Worm (Caenorhabditis elegans) whole organism, L4 larva: Measurements from ENCODE around the gene lsd-1.
A peak's percentile ranks its signal among the peaks of the same experiment; 100 is the strongest.

Source experiments
- D1046.2 ChIP-seq: fragments of 200-800 bp; sonication (Bioruptor generic); IDR thresholded peaks from 2 replicates; pipeline ENCODE4 v1.3.6; 2022; ENCODE audit warnings: missing genetic modification characterization, missing compliant biosample characterization
- F44E2.7 ChIP-seq: fragments of 200-800 bp; sonication (Bioruptor generic); IDR thresholded peaks from 2 replicates; pipeline ENCODE4 v2.1.2; 2022; ENCODE audit warnings: missing genetic modification characterization, missing compliant biosample characterization
- T20F7.1 ChIP-seq: fragments of 200-800 bp; sonication (Bioruptor generic); optimal IDR thresholded peaks from 2 replicates; lab custom pipeline; 2018; ENCODE audit warnings: mild to moderate bottlenecking, missing genetic modification characterization, missing compliant biosample characterization
- T26A8.4 ChIP-seq: fragments of 200-800 bp; sonication (Bioruptor generic); IDR thresholded peaks from 2 replicates; pipeline ENCODE4 v1.3.6; 2022; ENCODE audit warnings: missing genetic modification characterization, missing compliant biosample characterization
- Y105C5A.15 ChIP-seq: fragments of 200-800 bp; sonication (Bioruptor generic); IDR thresholded peaks from 2 replicates; pipeline ENCODE4 v1.3.6; 2022; ENCODE audit warnings: missing genetic modification characterization, missing compliant biosample characterization
- Y48G9A.11 ChIP-seq: fragments of 200-800 bp; sonication (Bioruptor generic); IDR thresholded peaks from 2 replicates; pipeline ENCODE4 v1.3.6; 2022; ENCODE audit warnings: missing genetic modification reagents, missing genetic modification characterization, missing compliant biosample characterization
- ZK337.2 ChIP-seq: fragments of 200-800 bp; sonication (Bioruptor generic); IDR thresholded peaks from 2 replicates; pipeline ENCODE4 v1.3.6; 2022; ENCODE audit warnings: missing genetic modification reagents, missing genetic modification characterization, missing compliant biosample characterization
- ZK546.5 ChIP-seq, 2 experiments: sonication (generic microtip); optimal IDR thresholded peaks; 2 replicates each; lab custom pipeline; 2017; ENCODE audit warnings: missing biosample characterization in 2 of 2, missing genetic modification characterization in 2 of 2
- aha-1 ChIP-seq: fragments of 150-350 bp; peaks from one replicate; lab custom pipeline; 2014; ENCODE audit warnings: missing biosample characterization, missing genetic modification characterization
- aly-2 ChIP-seq: sonication (generic microtip); optimal IDR thresholded peaks from 2 replicates; lab custom pipeline; 2018; ENCODE audit warnings: missing biosample characterization, missing genetic modification characterization
- ceh-20 ChIP-seq: fragments of 200-800 bp; sonication (Bioruptor generic); IDR thresholded peaks from 2 replicates; pipeline ENCODE4 v1.3.6; 2022; ENCODE audit warnings: missing genetic modification reagents, missing genetic modification characterization, missing compliant biosample characterization
- ces-1 ChIP-seq: fragments of 150-350 bp; sonication (generic microtip); optimal IDR thresholded peaks from 4 replicates; lab custom pipeline; 2014; ENCODE audit warnings: missing biosample characterization, missing genetic modification reagents, missing genetic modification characterization
- cey-2 ChIP-seq: sonication (generic microtip); optimal IDR thresholded peaks from 3 replicates; lab custom pipeline; 2017; ENCODE audit warnings: missing genetic modification characterization, mild to moderate bottlenecking, missing compliant biosample characterization, antibody characterized with exemption, borderline replicate concordance; ENCODE audit not compliant: insufficient read depth
- daf-16 ChIP-seq, 3 experiments: sonication (generic microtip); optimal IDR thresholded peaks; 2 replicates each; lab custom pipeline; 2016 to 2017; ENCODE audit warnings: missing genetic modification characterization in 3 of 3, missing genetic modification reagents in 3 of 3, mild to moderate bottlenecking in 2 of 3, missing compliant biosample characterization in 2 of 3, missing biosample characterization in 1 of 3, moderate library complexity in 1 of 3
- daf-8 ChIP-seq: fragments of 200-800 bp; sonication (Bioruptor generic); IDR thresholded peaks from 2 replicates; pipeline ENCODE4 v1.3.6; 2022; ENCODE audit warnings: missing genetic modification characterization, missing compliant biosample characterization
- dmd-8 ChIP-seq: fragments of 200-800 bp; sonication (Bioruptor generic); IDR thresholded peaks from 2 replicates; pipeline ENCODE4 v1.3.6; 2022; ENCODE audit warnings: missing genetic modification characterization, missing compliant biosample characterization
- dve-1 ChIP-seq: sonication (generic microtip); optimal IDR thresholded peaks from 2 replicates; lab custom pipeline; 2017; ENCODE audit warnings: antibody characterized with exemption, mild to moderate bottlenecking, missing genetic modification characterization, missing compliant biosample characterization; ENCODE audit not compliant: insufficient read depth
- egl-27 ChIP-seq: sonication (generic microtip); optimal IDR thresholded peaks from 3 replicates; lab custom pipeline; 2017; ENCODE audit warnings: missing biosample characterization, missing genetic modification reagents, missing genetic modification characterization
- fos-1 ChIP-seq: fragments of 150-350 bp; optimal IDR thresholded peaks from 2 replicates; lab custom pipeline; 2014; ENCODE audit warnings: missing biosample characterization, missing genetic modification characterization
- gei-8 ChIP-seq: fragments of 200-800 bp; sonication (Bioruptor generic); optimal IDR thresholded peaks from 2 replicates; lab custom pipeline; 2018; ENCODE audit warnings: mild to moderate bottlenecking, missing genetic modification characterization, missing compliant biosample characterization
- hif-1 ChIP-seq, 2 experiments: sonication (generic microtip); optimal IDR thresholded peaks; 2 replicates each; lab custom pipeline; 2016 to 2017; ENCODE audit warnings: missing compliant biosample characterization in 2 of 2, missing genetic modification characterization in 2 of 2, missing genetic modification reagents in 2 of 2, missing genotype in 2 of 2, mild to moderate bottlenecking in 1 of 2
- hmg-1.1 ChIP-seq: fragments of 200-800 bp; sonication (Bioruptor generic); IDR thresholded peaks from 2 replicates; pipeline ENCODE4 v1.3.6; 2022; ENCODE audit warnings: missing genetic modification reagents, missing genetic modification characterization, missing compliant biosample characterization
- jun-1 ChIP-seq: fragments of 150-350 bp; optimal IDR thresholded peaks from 2 replicates; lab custom pipeline; 2014; ENCODE audit warnings: missing biosample characterization, missing genetic modification reagents, missing genetic modification characterization
- lin-1 ChIP-seq: fragments of 200-800 bp; sonication (Bioruptor generic); IDR thresholded peaks from 2 replicates; pipeline ENCODE4 v1.3.6; 2022; ENCODE audit warnings: missing genetic modification reagents, missing genetic modification characterization, missing compliant biosample characterization
- lin-15B ChIP-seq: fragments of 150-350 bp; sonication (generic microtip); optimal IDR thresholded peaks from 3 replicates; lab custom pipeline; 2014; ENCODE audit warnings: missing biosample characterization, missing genetic modification characterization
- madf-5 ChIP-seq, 2 experiments: fragments of 200-800 bp; sonication (Bioruptor generic); IDR thresholded peaks; 2 replicates each; pipeline ENCODE4 v1.3.6; 2022; ENCODE audit warnings: missing compliant biosample characterization in 2 of 2, missing genetic modification characterization in 2 of 2
- madf-9 ChIP-seq: fragments of 200-800 bp; sonication (Bioruptor generic); conservative IDR thresholded peaks from 2 replicates; pipeline ENCODE4 v1.3.6; 2022; ENCODE audit warnings: missing genetic modification reagents, missing genetic modification characterization, missing compliant biosample characterization
- mdl-1 ChIP-seq, 2 experiments: fragments of 150-350 bp in 1 of 2; sonication (generic microtip) in 1 of 2; optimal IDR thresholded peaks; 2 replicates each; lab custom pipeline; 2014 to 2017; ENCODE audit warnings: missing biosample characterization in 2 of 2, missing genetic modification characterization in 2 of 2
- mdt-29 ChIP-seq: fragments of 200-800 bp; sonication (Bioruptor generic); IDR thresholded peaks from 2 replicates; pipeline ENCODE4 v1.3.6; 2022; ENCODE audit warnings: missing genetic modification reagents, missing genetic modification characterization, missing compliant biosample characterization
- mes-2 ChIP-seq: sonication (generic microtip); optimal IDR thresholded peaks from 2 replicates; lab custom pipeline; 2016; ENCODE audit warnings: missing genotype, mild to moderate bottlenecking, missing genetic modification characterization, missing compliant biosample characterization; ENCODE audit not compliant: poor library complexity, severe bottlenecking
- mxl-3 ChIP-seq: fragments of 200-800 bp; sonication (Bioruptor generic); optimal IDR thresholded peaks from 2 replicates; lab custom pipeline; 2018; ENCODE audit warnings: mild to moderate bottlenecking, missing genetic modification characterization, missing compliant biosample characterization
- nhr-28 ChIP-seq: fragments of 150-350 bp; optimal IDR thresholded peaks from 2 replicates; lab custom pipeline; 2014; ENCODE audit warnings: missing biosample characterization, missing genetic modification characterization
- nhr-41 ChIP-seq: fragments of 200-800 bp; sonication (Bioruptor generic); IDR thresholded peaks from 2 replicates; pipeline ENCODE4 v1.3.6; 2022; ENCODE audit warnings: missing genetic modification reagents, missing genetic modification characterization, missing compliant biosample characterization
- nhr-76 ChIP-seq: fragments of 150-350 bp; optimal IDR thresholded peaks from 2 replicates; lab custom pipeline; 2014; ENCODE audit warnings: missing biosample characterization, missing genetic modification characterization
- nhr-77 ChIP-seq: fragments of 150-350 bp; optimal IDR thresholded peaks from 2 replicates; lab custom pipeline; 2014; ENCODE audit warnings: missing biosample characterization, missing genetic modification characterization
- pha-4 ChIP-seq, 2 experiments: fragments of 150-350 bp in 1 of 2; fragments of 200-800 bp in 1 of 2; sonication (Bioruptor generic) in 1 of 2; IDR thresholded peaks in 1 of 2; optimal IDR thresholded peaks in 1 of 2; 2 replicates each; pipeline versions ENCODE4 v1.3.6 to Lab custom; 2014 to 2022; ENCODE audit warnings: missing genetic modification characterization in 2 of 2, missing genetic modification reagents in 2 of 2, missing biosample characterization in 1 of 2, missing compliant biosample characterization in 1 of 2
- php-3 ChIP-seq: fragments of 200-800 bp; sonication (Bioruptor generic); IDR thresholded peaks from 2 replicates; pipeline ENCODE4 v1.3.6; 2022; ENCODE audit warnings: missing genetic modification reagents, missing genetic modification characterization, missing compliant biosample characterization
- pqm-1 ChIP-seq: sonication (generic microtip); optimal IDR thresholded peaks from 2 replicates; lab custom pipeline; 2017; ENCODE audit warnings: missing biosample characterization, missing genetic modification characterization
- snpc-1.2 ChIP-seq: fragments of 200-800 bp; sonication (Bioruptor generic); IDR thresholded peaks from 2 replicates; pipeline ENCODE4 v1.3.6; 2022; ENCODE audit warnings: missing genetic modification reagents, missing genetic modification characterization, missing compliant biosample characterization
- snpc-4 ChIP-seq: fragments of 150-350 bp; optimal IDR thresholded peaks from 2 replicates; lab custom pipeline; 2014; ENCODE audit warnings: missing biosample characterization, missing genetic modification characterization
- spr-1 ChIP-seq: sonication (generic microtip); optimal IDR thresholded peaks from 2 replicates; lab custom pipeline; 2016; ENCODE audit warnings: mild to moderate bottlenecking, missing genetic modification characterization, missing compliant biosample characterization
- tra-1 ChIP-seq: fragments of 200-800 bp; sonication (Bioruptor generic); IDR thresholded peaks from 2 replicates; pipeline ENCODE4 v1.3.6; 2022; ENCODE audit warnings: missing genetic modification reagents, missing genetic modification characterization, missing compliant biosample characterization
- unc-130 ChIP-seq: sonication (generic microtip); optimal IDR thresholded peaks from 2 replicates; lab custom pipeline; 2016; ENCODE audit warnings: missing genetic modification reagents, missing genetic modification characterization, missing compliant biosample characterization
- unc-62 ChIP-seq, 3 experiments: fragments of 150-350 bp in 1 of 3; sonication (generic microtip); optimal IDR thresholded peaks in 2 of 3; peaks in 1 of 3; 1 replicate in 1 of 3; 2 replicates in 2 of 3; lab custom pipeline; 2014 to 2017; ENCODE audit warnings: missing biosample characterization in 3 of 3, missing genetic modification characterization in 3 of 3, missing genetic modification reagents in 3 of 3, missing genotype in 1 of 3
- zfp-2 ChIP-seq: sonication (generic microtip); optimal IDR thresholded peaks from 2 replicates; lab custom pipeline; 2016; ENCODE audit warnings: mild to moderate bottlenecking, missing genetic modification characterization, missing compliant biosample characterization
- zip-11 ChIP-seq: fragments of 200-800 bp; sonication (Bioruptor generic); IDR thresholded peaks from 2 replicates; pipeline ENCODE4 v1.3.6; 2022; ENCODE audit warnings: missing genetic modification characterization, missing compliant biosample characterization
- ztf-7 ChIP-seq: fragments of 150-350 bp; optimal IDR thresholded peaks from 2 replicates; lab custom pipeline; 2014; ENCODE audit warnings: missing biosample characterization, missing genetic modification characterization

Gene lsd-1

ce11 chrX:11908226-11908625 is 40.4 kb upstream of the lsd-1 start:
- TF ChIP-seq zip-11 (no peak), lin-15B (tag; lab: Kevin White, UChicago) (no peak), php-3 (GFP tag; lab: Robert Waterston, UW) (no peak), ZK546.5 (tag; optimal IDR thresholded peaks at IDR 0.05; lab: Kevin White, UChicago) (no peak), dve-1 (tag; lab: Kevin White, UChicago) (no peak), daf-16 (GFP tag; optimal IDR thresholded peaks at IDR 0.05; lab: Kevin White, UChicago) (no peak), daf-16 (tag; optimal IDR thresholded peaks at IDR 0.05; lab: Kevin White, UChicago) (peak; percentile 55), F44E2.7 (GFP tag; lab: Robert Waterston, UW) (no peak), ces-1 (no peak), nhr-76 (tag; lab: Kevin White, UChicago) (no peak), Y105C5A.15 (GFP tag; lab: Robert Waterston, UW) (no peak), Y48G9A.11 (GFP tag; lab: Robert Waterston, UW) (no peak), mxl-3 (no peak), aha-1 (tag; lab: Kevin White, UChicago) (peak; percentile 70), pqm-1 (tag; lab: Kevin White, UChicago) (peak; percentile 16), pha-4 (GFP tag; IDR thresholded peaks at IDR 0.05; lab: Robert Waterston, UW) (no peak), pha-4 (tag; optimal IDR thresholded peaks at IDR 0.05; lab: Kevin White, UChicago) (no peak), hif-1 (tag; optimal IDR thresholded peaks at IDR 0.05; lab: Kevin White, UChicago) (no peak), madf-5 (GFP tag; IDR thresholded peaks at IDR 0.05; lab: Robert Waterston, UW) (no peak), snpc-4 (tag; lab: Kevin White, UChicago) (no peak)

DNA sequence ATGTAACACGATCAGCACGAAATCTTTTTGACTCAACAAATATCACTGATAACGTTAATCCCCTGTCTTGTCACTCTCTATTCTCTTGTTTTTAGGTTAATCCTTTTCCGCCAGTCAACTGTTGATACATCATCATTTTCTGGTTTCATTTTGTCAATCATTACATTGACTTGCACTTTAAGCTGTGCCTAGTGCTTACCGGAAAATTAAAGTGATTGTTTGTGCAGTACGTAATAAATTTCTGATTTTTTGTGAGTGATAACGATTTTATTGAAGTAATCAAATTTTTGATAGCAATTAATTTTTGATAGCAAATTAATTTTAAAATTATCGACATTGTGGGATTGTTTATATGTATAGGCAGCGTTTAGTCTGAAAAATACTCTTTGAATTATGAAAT is 39.5 kb upstream of the lsd-1 start:
- TF ChIP-seq mes-2 (no peak), ceh-20 (GFP tag; lab: Robert Waterston, UW) (no peak), nhr-28 (tag; lab: Kevin White, UChicago) (peak; percentile 61), daf-8 (GFP tag; lab: Robert Waterston, UW) (no peak), ZK337.2 (GFP tag; lab: Robert Waterston, UW) (no peak), D1046.2 (GFP tag; lab: Robert Waterston, UW) (no peak), dmd-8 (no peak), nhr-77 (tag; lab: Kevin White, UChicago) (peak; percentile 85), mdt-29 (GFP tag; lab: Robert Waterston, UW) (no peak), aly-2 (no peak), aha-1 (tag; lab: Kevin White, UChicago) (no peak), php-3 (GFP tag; lab: Robert Waterston, UW) (peak; percentile 90), T26A8.4 (no peak), hmg-1.1 (GFP tag; lab: Robert Waterston, UW) (no peak), jun-1 (tag; lab: Kevin White, UChicago) (no peak), daf-16 (GFP tag; optimal IDR thresholded peaks at IDR 0.05; lab: Kevin White, UChicago) (no peak), daf-16 (tag; optimal IDR thresholded peaks at IDR 0.05; lab: Kevin White, UChicago) (peak; percentile 94), madf-9 (GFP tag; lab: Robert Waterston, UW) (no peak), mdl-1 (tag; optimal IDR thresholded peaks at IDR 0.05; lab: Kevin White, UChicago) (no peak), gei-8 (GFP tag; lab: Kevin White, UChicago) (no peak), cey-2 (tag; lab: Kevin White, UChicago) (no peak), Y48G9A.11 (GFP tag; lab: Robert Waterston, UW) (no peak), fos-1 (no peak), ces-1 (no peak), egl-27 (no peak), nhr-41 (GFP tag; lab: Robert Waterston, UW) (no peak), zfp-2 (tag; lab: Kevin White, UChicago) (no peak), unc-62 (GFP tag; optimal IDR thresholded peaks at IDR 0.05 in 1 of 2; lab: Kevin White, UChicago) (no peak), unc-62 (tag; optimal IDR thresholded peaks at IDR 0.05; lab: Kevin White, UChicago) (no peak), snpc-1.2 (GFP tag; lab: Robert Waterston, UW) (no peak), spr-1 (no peak), tra-1 (peak; percentile 55; the same call in 1 of the 2 replicates), ZK546.5 (tag; optimal IDR thresholded peaks at IDR 0.05; lab: Kevin White, UChicago) (no peak), ztf-7 (tag; lab: Kevin White, UChicago) (no peak), unc-130 (GFP tag; lab: Kevin White, UChicago) (no peak), Y105C5A.15 (GFP tag; lab: Robert Waterston, UW) (no peak), T20F7.1 (GFP tag; lab: Kevin White, UChicago) (no peak), madf-5 (GFP tag; IDR thresholded peaks at IDR 0.05; lab: Robert Waterston, UW) (no peak), dve-1 (tag; lab: Kevin White, UChicago) (peak; percentile 62), lin-1 (0 out of 2 replicates have a peak, but pooled peaks have one; percentile 29)
